Worm (Caenorhabditis elegans) whole organism, midembryonic: Measurements from ENCODE around the gene C05E11.7.

Experiments used
- T22C8.4 ChIP-seq: fragments of 200-800 bp; sonication (Bioruptor generic); IDR thresholded peaks from 2 replicates; pipeline ENCODE4 v1.3.6; 2022; ENCODE audit warnings: missing genetic modification characterization, missing compliant biosample characterization
- flt-1 ChIP-seq: fragments of 200-800 bp; sonication (Bioruptor generic); IDR thresholded peaks from 2 replicates; pipeline ENCODE4 v1.3.6; 2022; ENCODE audit warnings: missing genetic modification characterization, missing compliant biosample characterization
- klf-2 ChIP-seq: fragments of 200-800 bp; sonication (Bioruptor generic); conservative IDR thresholded peaks from 2 replicates; pipeline ENCODE4 v1.3.6; 2022; ENCODE audit warnings: missing genetic modification reagents, missing genetic modification characterization, missing compliant biosample characterization
- ref-1 ChIP-seq: fragments of 200-800 bp; sonication (Bioruptor generic); conservative IDR thresholded peaks from 2 replicates; pipeline ENCODE4 v1.3.6; 2022; ENCODE audit warnings: missing genetic modification reagents, missing genetic modification characterization, missing compliant biosample characterization
- tab-1 ChIP-seq: fragments of 200-800 bp; sonication (Bioruptor generic); IDR thresholded peaks from 2 replicates; pipeline ENCODE4 v1.3.6; 2022; ENCODE audit warnings: missing genetic modification characterization, missing compliant biosample characterization
- ztf-23 ChIP-seq: fragments of 200-800 bp; sonication (Bioruptor generic); IDR thresholded peaks from 2 replicates; pipeline ENCODE4 v1.3.6; 2022; ENCODE audit warnings: missing genetic modification reagents, missing genetic modification characterization, missing compliant biosample characterization
- ztf-29 ChIP-seq: fragments of 200-800 bp; sonication (Bioruptor generic); IDR thresholded peaks from 2 replicates; pipeline ENCODE4 v1.3.6; 2022; ENCODE audit warnings: missing genetic modification reagents, missing genetic modification characterization, missing compliant biosample characterization

DNA sequence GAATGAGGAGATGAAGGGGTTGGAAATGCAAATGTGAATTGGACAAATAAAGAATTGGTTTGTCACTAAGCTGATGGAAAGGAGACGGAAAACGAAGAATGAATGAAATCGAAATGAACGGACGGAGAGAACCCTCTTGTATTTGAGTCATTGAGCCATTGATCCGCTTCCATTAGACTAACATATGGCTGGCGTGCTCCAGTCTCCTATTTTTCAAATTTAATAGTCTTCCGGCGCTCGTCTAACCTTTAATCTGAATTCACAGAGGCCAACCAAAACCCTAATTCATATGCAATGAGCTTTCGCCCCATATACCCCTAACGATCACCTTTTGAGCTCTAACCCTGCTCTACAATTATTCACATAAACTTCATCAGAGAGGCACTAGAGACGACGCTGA is 36.5 kb upstream of the C05E11.7 start, which contains the start of gene C46C11.3:
- TF ChIP-seq flt-1 (GFP tag; lab: Robert Waterston, UW) (no peak), T22C8.4 (GFP tag; lab: Robert Waterston, UW) (no peak), ztf-29 (GFP tag; lab: Robert Waterston, UW) (no peak), tab-1 (no peak), ztf-23 (no peak), ref-1 (GFP tag; lab: Robert Waterston, UW) (no peak), klf-2 (no peak)
